Comparison of ENCODE assay signal across 5 fruit fly cellular contexts in genomic region chr3R:27553921-27554320, dm6.
A peak's percentile ranks its signal among the peaks of the same experiment; 100 is the strongest.
TF ChIP-seq lines count a peak whose summit lies in the region.

No protein-coding gene starts in this region.

- TF ChIP-seq CTCF in whole organism, embryonic (GFP tag; optimal IDR thresholded peaks at IDR 0.05; lab: Kevin White, UChicago): no peak

TF ChIP-seq in whole organism, adult, 20 proteins besides CTCF, POLR2A, EP300 and RAD21 (continues in another document):
- no peak for TF ChIP-seq CG1620 (GFP tag; optimal IDR thresholded peaks at IDR 0.05; lab: Kevin White, UChicago)
- TF ChIP-seq toe (GFP tag; optimal IDR thresholded peaks at IDR 0.05; lab: Kevin White, UChicago): peak; percentile 10
- peak; percentile 53 for TF ChIP-seq CG7101 (tag; optimal IDR thresholded peaks at IDR 0.05; lab: Kevin White, UChicago)
- no peak for TF ChIP-seq CG12768 (GFP tag; optimal IDR thresholded peaks at IDR 0.05; lab: Kevin White, UChicago)
- TF ChIP-seq bab1 (GFP tag; optimal IDR thresholded peaks at IDR 0.05; lab: Kevin White, UChicago): peak; percentile 92
- peak; percentile 41 for TF ChIP-seq tj (GFP tag; optimal IDR thresholded peaks at IDR 0.05; lab: Kevin White, UChicago)
- peak; percentile 73 for TF ChIP-seq CG14711 (tag; optimal IDR thresholded peaks at IDR 0.05; lab: Kevin White, UChicago)
- TF ChIP-seq cnc (optimal IDR thresholded peaks at IDR 0.05; lab: Kevin White, UChicago): peak in 1 of 2 experiments; percentile 2
- TF ChIP-seq Hr96 (GFP tag; optimal IDR thresholded peaks at IDR 0.05; lab: Kevin White, UChicago): peak; percentile 51
- TF ChIP-seq ovo (GFP tag; optimal IDR thresholded peaks at IDR 0.05; lab: Kevin White, UChicago): no peak
- TF ChIP-seq CG5204 (GFP tag; optimal IDR thresholded peaks at IDR 0.05; lab: Kevin White, UChicago): peak; percentile 48
- no peak for TF ChIP-seq Crg-1 (GFP tag; optimal IDR thresholded peaks at IDR 0.05; lab: Kevin White, UChicago)
- peak; percentile 43 for TF ChIP-seq CG33017 (tag; optimal IDR thresholded peaks at IDR 0.05; lab: Kevin White, UChicago)
- no peak for TF ChIP-seq kay (GFP tag; lab: Kevin White, UChicago; ENCODE audit: borderline replicate concordance)
- peak; percentile 32 for TF ChIP-seq pad (GFP tag; optimal IDR thresholded peaks at IDR 0.05; lab: Kevin White, UChicago)
- TF ChIP-seq CG11617 (GFP tag; optimal IDR thresholded peaks at IDR 0.05; lab: Kevin White, UChicago): peak; percentile 57
- no peak for TF ChIP-seq Mnt (GFP tag; optimal IDR thresholded peaks at IDR 0.05; lab: Kevin White, UChicago)
- no peak for TF ChIP-seq Clk (GFP tag; optimal IDR thresholded peaks at IDR 0.05; lab: Kevin White, UChicago)

TF ChIP-seq in whole organism, embryonic, 481 proteins besides CTCF, POLR2A, EP300 and RAD21 (continues in another document):
- TF ChIP-seq so (GFP tag; IDR thresholded peaks at IDR 0.05; lab: Robert Waterston, UW) (peak; percentile 63; the same call in 1 of the 3 replicates), ara (GFP tag; IDR thresholded peaks at IDR 0.05; lab: Robert Waterston, UW) (peak; percentile 63; the same call in 1 of the 2 replicates), wdn (GFP tag; IDR thresholded peaks at IDR 0.05; lab: Robert Waterston, UW) (no peak), TFAM (GFP tag; optimal IDR thresholded peaks at IDR 0.05; lab: Kevin White, UChicago) (no peak), tin (GFP tag; optimal IDR thresholded peaks at IDR 0.05; lab: Kevin White, UChicago) (peak; percentile 40), esg (GFP tag; conservative IDR thresholded peaks at IDR 0.05; lab: Robert Waterston, UW) (peak; percentile 26; the same call in 1 of the 2 replicates), Spps (tag; optimal IDR thresholded peaks at IDR 0.05; lab: Kevin White, UChicago) (peak; percentile 39), CG15601 (tag; optimal IDR thresholded peaks at IDR 0.05; lab: Kevin White, UChicago) (peak; percentile 17), CG14441 (GFP tag; IDR thresholded peaks at IDR 0.05; lab: Robert Waterston, UW) (peak; percentile 56), kay (GFP tag; optimal IDR thresholded peaks at IDR 0.05; lab: Kevin White, UChicago) (no peak), B-H2 (GFP tag; optimal IDR thresholded peaks at IDR 0.05; lab: Kevin White, UChicago) (no peak), Chrac-16 (GFP tag; optimal IDR thresholded peaks at IDR 0.05; lab: Kevin White, UChicago) (peak; percentile 35), CG9727 (GFP tag; optimal IDR thresholded peaks at IDR 0.05; lab: Kevin White, UChicago) (peak; percentile 54), Hr3 (GFP tag; optimal IDR thresholded peaks at IDR 0.05; lab: Kevin White, UChicago) (peak; percentile 24), tgo (GFP tag; IDR thresholded peaks at IDR 0.05; lab: Robert Waterston, UW) (peak; percentile 57), gsb-n (tag; optimal IDR thresholded peaks at IDR 0.05; lab: Kevin White, UChicago) (peak; percentile 29), Ssrp (tag; optimal IDR thresholded peaks at IDR 0.05; lab: Kevin White, UChicago) (peak; percentile 54), Hsf (GFP tag; optimal IDR thresholded peaks at IDR 0.05; lab: Kevin White, UChicago) (peak; percentile 26)

TF ChIP-seq in whole organism, prepupa, 60 proteins besides CTCF, POLR2A, EP300 and RAD21 (continues in another document):
- TF ChIP-seq Eip78C (GFP tag; lab: Kevin White, UChicago) (peak; percentile 97), ss (GFP tag; optimal IDR thresholded peaks at IDR 0.05; lab: Kevin White, UChicago) (peak; percentile 47 to 59), Hr38 (GFP tag; optimal IDR thresholded peaks at IDR 0.05; lab: Kevin White, UChicago) (no peak), fd85E (GFP tag; optimal IDR thresholded peaks at IDR 0.05; lab: Kevin White, UChicago) (peak; percentile 67), acj6 (GFP tag; optimal IDR thresholded peaks at IDR 0.05; lab: Kevin White, UChicago) (peak; percentile 91), Smox (GFP tag; optimal IDR thresholded peaks at IDR 0.05; lab: Kevin White, UChicago) (peak; percentile 83), Hr4 (GFP tag; optimal IDR thresholded peaks at IDR 0.05; lab: Kevin White, UChicago) (peak; percentile 89), svp (GFP tag; lab: Kevin White, UChicago) (peak; percentile 94), CG8632 (GFP tag; optimal IDR thresholded peaks at IDR 0.05; lab: Kevin White, UChicago) (peak; percentile 84), CG10631 (GFP tag; optimal IDR thresholded peaks at IDR 0.05; lab: Kevin White, UChicago) (peak; percentile 78), topi (GFP tag; optimal IDR thresholded peaks at IDR 0.05; lab: Kevin White, UChicago) (peak; percentile 89), CG4318 (GFP tag; optimal IDR thresholded peaks at IDR 0.05; lab: Kevin White, UChicago) (peak; percentile 75), achi (GFP tag; optimal IDR thresholded peaks at IDR 0.05; lab: Kevin White, UChicago) (peak; percentile 85), lz (GFP tag; optimal IDR thresholded peaks at IDR 0.05; lab: Kevin White, UChicago) (peak; percentile 86), CG16779 (tag; optimal IDR thresholded peaks at IDR 0.05; lab: Kevin White, UChicago) (peak; percentile 28), CG6163 (GFP tag; IDR thresholded peaks at IDR 0.05; lab: Robert Waterston, UW) (peak; percentile 94), Blimp-1 (GFP tag; optimal IDR thresholded peaks at IDR 0.05; lab: Kevin White, UChicago) (peak; percentile 57), CG8319 (GFP tag; optimal IDR thresholded peaks at IDR 0.05; lab: Kevin White, UChicago) (peak; percentile 91), fd59A (GFP tag; optimal IDR thresholded peaks at IDR 0.05; lab: Kevin White, UChicago) (peak; percentile 62), CG3032 (tag; optimal IDR thresholded peaks at IDR 0.05; lab: Kevin White, UChicago) (peak; percentile 65)

TF ChIP-seq in whole organism, pupa, 21 proteins besides CTCF, POLR2A, EP300 and RAD21:
- TF ChIP-seq CG12605 (GFP tag; IDR thresholded peaks at IDR 0.05; lab: Robert Waterston, UW): peak; percentile 82
- TF ChIP-seq Ets98B (GFP tag; IDR thresholded peaks at IDR 0.05; lab: Robert Waterston, UW): peak; percentile 88
- peak; percentile 82 for TF ChIP-seq Pif1A (GFP tag; optimal IDR thresholded peaks at IDR 0.05; lab: Kevin White, UChicago)
- TF ChIP-seq CG8301 (tag; optimal IDR thresholded peaks at IDR 0.05; lab: Kevin White, UChicago): peak; percentile 81
- TF ChIP-seq CG32121 (GFP tag; IDR thresholded peaks at IDR 0.05; lab: Robert Waterston, UW): peak; percentile 86
- TF ChIP-seq CG17806 (tag; optimal IDR thresholded peaks at IDR 0.05; lab: Kevin White, UChicago): peak; percentile 71
- no peak for TF ChIP-seq EcR (GFP tag; optimal IDR thresholded peaks at IDR 0.05; lab: Kevin White, UChicago)
- TF ChIP-seq CG8159 (tag; optimal IDR thresholded peaks at IDR 0.05; lab: Kevin White, UChicago): peak; percentile 81
- peak; percentile 10 for TF ChIP-seq gl (tag; optimal IDR thresholded peaks at IDR 0.05; lab: Kevin White, UChicago)
- peak; percentile 83 for TF ChIP-seq Snoo (tag; optimal IDR thresholded peaks at IDR 0.05; lab: Kevin White, UChicago)
- peak; percentile 48; the same call in 1 of the 2 replicates for TF ChIP-seq rn (GFP tag; IDR thresholded peaks at IDR 0.05; lab: Robert Waterston, UW)
- no peak for TF ChIP-seq CG10348 (GFP tag; IDR thresholded peaks at IDR 0.05; lab: Robert Waterston, UW)
- TF ChIP-seq CG4496 (GFP tag; IDR thresholded peaks at IDR 0.05; lab: Robert Waterston, UW): peak; percentile 89
- TF ChIP-seq fd96Ca (GFP tag; IDR thresholded peaks at IDR 0.05; lab: Robert Waterston, UW): peak; percentile 56; the same call in 1 of the 3 replicates
- no peak for TF ChIP-seq D1 (tag; optimal IDR thresholded peaks at IDR 0.05; lab: Kevin White, UChicago)
- no peak for TF ChIP-seq CG13204 (GFP tag; optimal IDR thresholded peaks at IDR 0.05; lab: Kevin White, UChicago)
- TF ChIP-seq CG14655 (GFP tag; optimal IDR thresholded peaks at IDR 0.05; lab: Kevin White, UChicago): no peak
- TF ChIP-seq CG34367 (tag; optimal IDR thresholded peaks at IDR 0.05; lab: Kevin White, UChicago): peak; percentile 65
- TF ChIP-seq CG15710 (tag; optimal IDR thresholded peaks at IDR 0.05; lab: Kevin White, UChicago): peak; percentile 73
- peak; percentile 70 for TF ChIP-seq CG9948 (tag; optimal IDR thresholded peaks at IDR 0.05; lab: Kevin White, UChicago)
- peak; percentile 72 for TF ChIP-seq Pif1B (GFP tag; optimal IDR thresholded peaks at IDR 0.05; lab: Kevin White, UChicago)
TF ChIP-seq in whole organism, pupa: peak in this region for 16.

TF ChIP-seq in whole organism, wandering third instar larva, 38 proteins besides CTCF, POLR2A, EP300 and RAD21 (continues in another document):
- TF ChIP-seq woc (GFP tag; optimal IDR thresholded peaks at IDR 0.05; lab: Kevin White, UChicago) (peak; percentile 25), psq (GFP tag; optimal IDR thresholded peaks at IDR 0.05; lab: Kevin White, UChicago) (peak; percentile 64), Dif (GFP tag; optimal IDR thresholded peaks at IDR 0.05; lab: Kevin White, UChicago; ENCODE audit: partially characterized antibody) (no peak), CG32264 (GFP tag; optimal IDR thresholded peaks at IDR 0.05; lab: Kevin White, UChicago) (peak; percentile 32), Vsx2 (GFP tag; optimal IDR thresholded peaks at IDR 0.05; lab: Kevin White, UChicago; ENCODE audit: partially characterized antibody) (no peak), Sp1 (GFP tag; optimal IDR thresholded peaks at IDR 0.05; lab: Kevin White, UChicago) (peak; percentile 41), h (GFP tag; optimal IDR thresholded peaks at IDR 0.05; lab: Kevin White, UChicago) (peak; percentile 88), usp (GFP tag; optimal IDR thresholded peaks at IDR 0.05; lab: Kevin White, UChicago) (no peak), pan (optimal IDR thresholded peaks at IDR 0.05; lab: Kevin White, UChicago) (no peak), GATAd (GFP tag; optimal IDR thresholded peaks at IDR 0.05; lab: Kevin White, UChicago) (no peak), Myc (optimal IDR thresholded peaks at IDR 0.05; lab: Kevin White, UChicago) (no peak), dsf (GFP tag; optimal IDR thresholded peaks at IDR 0.05; lab: Kevin White, UChicago; ENCODE audit: borderline replicate concordance) (no peak), fru (GFP tag; optimal IDR thresholded peaks at IDR 0.05; lab: Kevin White, UChicago) (peak; percentile 76), sage (GFP tag; optimal IDR thresholded peaks at IDR 0.05; lab: Kevin White, UChicago) (peak; percentile 53), ey (GFP tag; optimal IDR thresholded peaks at IDR 0.05; lab: Kevin White, UChicago) (peak; percentile 62), CrebA (GFP tag; optimal IDR thresholded peaks at IDR 0.05; lab: Kevin White, UChicago; ENCODE audit: borderline replicate concordance) (no peak), lola (GFP tag; optimal IDR thresholded peaks at IDR 0.05; lab: Kevin White, UChicago) (no peak), br (GFP tag; optimal IDR thresholded peaks at IDR 0.05; lab: Kevin White, UChicago) (peak; percentile 74), rgr (GFP tag; optimal IDR thresholded peaks at IDR 0.05; lab: Kevin White, UChicago) (peak; percentile 70), CG9705 (GFP tag; optimal IDR thresholded peaks at IDR 0.05; lab: Kevin White, UChicago) (no peak), N (GFP tag; optimal IDR thresholded peaks at IDR 0.05; lab: Kevin White, UChicago) (no peak), Hr83 (GFP tag; optimal IDR thresholded peaks at IDR 0.05; lab: Kevin White, UChicago; ENCODE audit: poor library complexity, severe bottlenecking) (no peak), jim (GFP tag; optimal IDR thresholded peaks at IDR 0.05; lab: Kevin White, UChicago) (no peak)
